Worm (Caenorhabditis elegans) whole organism, midembryonic: Measurements from ENCODE around the gene spe-42.

Source experiments
- T22C8.4 ChIP-seq: fragments of 200-800 bp; sonication (Bioruptor generic); IDR thresholded peaks from 2 replicates; pipeline ENCODE4 v1.3.6; 2022; ENCODE audit warnings: missing genetic modification characterization, missing compliant biosample characterization
- cog-1 ChIP-seq: sonication (generic microtip); optimal IDR thresholded peaks from 2 replicates; lab custom pipeline; 2016; ENCODE audit warnings: missing genetic modification characterization, missing compliant biosample characterization
- flt-1 ChIP-seq: fragments of 200-800 bp; sonication (Bioruptor generic); IDR thresholded peaks from 2 replicates; pipeline ENCODE4 v1.3.6; 2022; ENCODE audit warnings: missing genetic modification characterization, missing compliant biosample characterization
- klf-2 ChIP-seq: fragments of 200-800 bp; sonication (Bioruptor generic); conservative IDR thresholded peaks from 2 replicates; pipeline ENCODE4 v1.3.6; 2022; ENCODE audit warnings: missing genetic modification reagents, missing genetic modification characterization, missing compliant biosample characterization
- med-1 ChIP-seq: sonication (generic microtip); optimal IDR thresholded peaks from 2 replicates; lab custom pipeline; 2017; ENCODE audit warnings: missing genetic modification characterization, mild to moderate bottlenecking, missing compliant biosample characterization, antibody characterized with exemption, missing genetic modification reagents; ENCODE audit not compliant: insufficient read depth
- ref-1 ChIP-seq: fragments of 200-800 bp; sonication (Bioruptor generic); conservative IDR thresholded peaks from 2 replicates; pipeline ENCODE4 v1.3.6; 2022; ENCODE audit warnings: missing genetic modification reagents, missing genetic modification characterization, missing compliant biosample characterization
- tab-1 ChIP-seq: fragments of 200-800 bp; sonication (Bioruptor generic); IDR thresholded peaks from 2 replicates; pipeline ENCODE4 v1.3.6; 2022; ENCODE audit warnings: missing genetic modification characterization, missing compliant biosample characterization
- ztf-23 ChIP-seq: fragments of 200-800 bp; sonication (Bioruptor generic); IDR thresholded peaks from 2 replicates; pipeline ENCODE4 v1.3.6; 2022; ENCODE audit warnings: missing genetic modification reagents, missing genetic modification characterization, missing compliant biosample characterization
- ztf-29 ChIP-seq: fragments of 200-800 bp; sonication (Bioruptor generic); IDR thresholded peaks from 2 replicates; pipeline ENCODE4 v1.3.6; 2022; ENCODE audit warnings: missing genetic modification reagents, missing genetic modification characterization, missing compliant biosample characterization

Gene spe-42

DNA sequence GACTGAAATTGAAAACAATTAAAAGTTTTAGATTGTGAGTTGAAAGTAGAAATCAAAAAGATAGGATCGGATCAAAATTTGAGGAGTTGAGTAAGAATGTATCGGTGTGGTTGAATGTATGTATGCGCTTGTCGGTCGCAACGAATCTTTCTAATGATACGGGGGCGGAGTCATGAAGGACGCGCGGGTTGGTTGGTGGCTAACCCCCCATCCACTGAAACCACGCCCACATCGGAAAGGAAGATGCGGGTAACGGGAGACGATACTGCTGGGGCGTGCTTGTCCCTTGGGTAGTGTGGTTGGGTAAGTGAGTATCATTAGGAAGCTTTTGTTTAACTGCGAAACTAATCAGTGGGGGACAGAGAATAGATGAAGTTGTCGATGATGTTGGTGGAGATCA is 31.4 kb downstream of the spe-42 start, which contains the start of gene ceh-32:
Gene ceh-32 (minus strand): TSS at position 2 of the 400 bp plus-strand sequence.
- TF ChIP-seq med-1 (GFP tag; lab: Kevin White, UChicago) = no peak
- no peak for TF ChIP-seq ztf-29
- TF ChIP-seq tab-1 (GFP tag; lab: Robert Waterston, UW) = 0 out of 2 replicates have a peak, but pooled peaks have one; percentile 13
- TF ChIP-seq ztf-23 (GFP tag; lab: Robert Waterston, UW) = no peak
- no peak for TF ChIP-seq T22C8.4 (GFP tag; lab: Robert Waterston, UW)

DNA sequence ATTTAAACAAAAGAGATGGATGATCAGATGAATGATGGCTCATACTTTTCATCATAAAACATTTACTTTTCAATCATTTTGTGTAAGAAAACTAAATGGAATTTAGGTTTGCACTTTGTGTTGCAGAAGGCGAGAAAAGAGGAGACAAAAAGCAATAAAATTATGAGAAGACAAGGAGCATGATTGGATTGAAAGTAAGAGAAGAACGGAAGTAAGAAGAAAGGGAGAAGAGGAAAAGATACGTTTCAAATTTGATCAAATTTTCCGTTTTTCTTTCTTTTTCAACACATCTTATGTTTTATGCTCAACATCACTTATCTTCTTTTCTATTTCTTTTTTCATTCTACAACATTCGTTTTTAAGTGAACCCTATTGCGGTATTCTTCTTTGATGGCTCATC is 32.1 kb downstream of the spe-42 start:
- TF ChIP-seq flt-1 (GFP tag; lab: Robert Waterston, UW) = no peak
- TF ChIP-seq tab-1 (GFP tag; lab: Robert Waterston, UW) = no peak
- TF ChIP-seq cog-1 (tag; lab: Kevin White, UChicago) = no peak
- no peak for TF ChIP-seq ref-1 (GFP tag; lab: Robert Waterston, UW)
- no peak for TF ChIP-seq T22C8.4 (GFP tag; lab: Robert Waterston, UW)
- TF ChIP-seq klf-2 (GFP tag; lab: Robert Waterston, UW) = no peak
- no peak for TF ChIP-seq med-1 (GFP tag; lab: Kevin White, UChicago)
- TF ChIP-seq ztf-23 (GFP tag; lab: Robert Waterston, UW) = no peak
- TF ChIP-seq ztf-29 = no peak

ce11 chrV:11697482-11697881 is 39.3 kb downstream of the spe-42 start:
- no peak for TF ChIP-seq T22C8.4 (GFP tag; lab: Robert Waterston, UW)
- no peak for TF ChIP-seq klf-2 (GFP tag; lab: Robert Waterston, UW)
- TF ChIP-seq tab-1 (GFP tag; lab: Robert Waterston, UW) = no peak
- no peak for TF ChIP-seq med-1 (GFP tag; lab: Kevin White, UChicago)
- no peak for TF ChIP-seq ref-1 (GFP tag; lab: Robert Waterston, UW)
- no peak for TF ChIP-seq flt-1 (GFP tag; lab: Robert Waterston, UW)
- no peak for TF ChIP-seq ztf-29
- TF ChIP-seq ztf-23 (GFP tag; lab: Robert Waterston, UW) = no peak
- TF ChIP-seq cog-1 (tag; lab: Kevin White, UChicago) = no peak

- no peak for TF ChIP-seq ref-1 (GFP tag; lab: Robert Waterston, UW)
- TF ChIP-seq klf-2 (GFP tag; lab: Robert Waterston, UW) = no peak
Measured at ce11 chrV:11695597-11695996, 41.2 kb downstream of the spe-42 start, which contains the start of gene W05E10.5. TSS of gene W05E10.5 (minus strand) at chrV:11695697.

- TF ChIP-seq med-1 (GFP tag; lab: Kevin White, UChicago) (no peak), klf-2 (GFP tag; lab: Robert Waterston, UW) (no peak), ztf-23 (GFP tag; lab: Robert Waterston, UW) (no peak), ztf-29 (no peak), flt-1 (GFP tag; lab: Robert Waterston, UW) (no peak), T22C8.4 (GFP tag; lab: Robert Waterston, UW) (no peak)
Measured at ce11 chrV:11691553-11691952, 45.2 kb downstream of the spe-42 start, which contains the start of gene W05E10.1. TSS of gene W05E10.1 (minus strand) at chrV:11691691.

- TF ChIP-seq T22C8.4 (GFP tag; lab: Robert Waterston, UW) = no peak
- no peak for TF ChIP-seq cog-1 (tag; lab: Kevin White, UChicago)
- no peak for TF ChIP-seq ref-1 (GFP tag; lab: Robert Waterston, UW)
- TF ChIP-seq ztf-29 = no peak
- no peak for TF ChIP-seq flt-1 (GFP tag; lab: Robert Waterston, UW)
- TF ChIP-seq ztf-23 (GFP tag; lab: Robert Waterston, UW) = no peak
- TF ChIP-seq med-1 (GFP tag; lab: Kevin White, UChicago) = no peak
- no peak for TF ChIP-seq klf-2 (GFP tag; lab: Robert Waterston, UW)
- TF ChIP-seq tab-1 (GFP tag; lab: Robert Waterston, UW) = no peak
Measured at ce11 chrV:11686877-11687276, 49.9 kb downstream of the spe-42 start, which contains the start of gene W05E10.2. TSS of gene W05E10.2 (plus strand) at chrV:11687177.
